Fruit fly (Drosophila melanogaster) whole organism, embryonic: ENCODE results near the gene CG45428.

Experiments used
- Atf-2 ChIP-seq: fragments of 200-800 bp; sonication (Bioruptor generic); optimal IDR thresholded peaks from 2 replicates; lab custom pipeline; 2016; ENCODE audit warnings: missing biosample characterization, missing genetic modification characterization
- B-H2 ChIP-seq: fragments of 200-800 bp; sonication (Bioruptor generic); optimal IDR thresholded peaks from 2 replicates; lab custom pipeline; 2018; ENCODE audit warnings: missing biosample characterization, mild to moderate bottlenecking, missing genetic modification characterization
- Bgb ChIP-seq: fragments of 200-800 bp; sonication (Bioruptor generic); IDR thresholded peaks from 2 replicates; pipeline ENCODE4 v1.3.6; 2022; ENCODE audit warnings: missing biosample characterization, missing genetic modification characterization; ENCODE audit not compliant: partially characterized antibody
- BtbVII ChIP-seq: fragments of 200-800 bp; sonication (Bioruptor generic); optimal IDR thresholded peaks from 3 replicates; lab custom pipeline; 2017; ENCODE audit warnings: missing biosample characterization, mild to moderate bottlenecking, missing genetic modification characterization
- CG10366 ChIP-seq: fragments of 200-800 bp; sonication (Bioruptor generic); IDR thresholded peaks from 2 replicates; pipeline ENCODE4 v1.3.6; 2022; ENCODE audit warnings: missing biosample characterization, missing genetic modification characterization
- CG13296 ChIP-seq: fragments of 200-800 bp; sonication (Bioruptor generic); optimal IDR thresholded peaks from 3 replicates; lab custom pipeline; 2018; ENCODE audit warnings: missing biosample characterization, mild to moderate bottlenecking, missing genetic modification characterization
- CG17612 ChIP-seq: fragments of 200-800 bp; sonication (Bioruptor generic); IDR thresholded peaks from 2 replicates; pipeline ENCODE4 v1.3.6; 2022; ENCODE audit warnings: missing biosample characterization, missing genetic modification characterization
- CG2202 ChIP-seq: fragments of 200-800 bp; sonication (Bioruptor generic); optimal IDR thresholded peaks from 2 replicates; lab custom pipeline; 2018; ENCODE audit warnings: missing biosample characterization, mild to moderate bottlenecking, missing genetic modification characterization
- CG3065 ChIP-seq: fragments of 200-800 bp; sonication (Bioruptor generic); optimal IDR thresholded peaks from 2 replicates; lab custom pipeline; 2016; ENCODE audit warnings: missing biosample characterization, missing genetic modification characterization
- CG31365 ChIP-seq: fragments of 200-800 bp; sonication (Bioruptor generic); optimal IDR thresholded peaks from 2 replicates; lab custom pipeline; 2018; ENCODE audit warnings: missing biosample characterization, mild to moderate bottlenecking, missing genetic modification characterization
- CG32772 ChIP-seq: fragments of 200-800 bp; sonication (Bioruptor generic); IDR thresholded peaks from 2 replicates; pipeline ENCODE4 v1.3.6; 2022; ENCODE audit warnings: missing biosample characterization, missing genetic modification characterization
- CG34224 ChIP-seq: fragments of 200-800 bp; sonication (Bioruptor generic); IDR thresholded peaks from 3 replicates; pipeline ENCODE4 v1.3.6; 2022; ENCODE audit warnings: missing biosample characterization, missing genetic modification characterization; ENCODE audit not compliant: partially characterized antibody
- CG5245 ChIP-seq: fragments of 200-800 bp; sonication (Bioruptor generic); optimal IDR thresholded peaks from 3 replicates; lab custom pipeline; 2016; ENCODE audit warnings: missing biosample characterization, missing genetic modification characterization
- CG6175 ChIP-seq: fragments of 200-800 bp; sonication (Bioruptor generic); IDR thresholded peaks from 3 replicates; pipeline ENCODE4 v1.3.6; 2022; ENCODE audit warnings: missing biosample characterization, missing genetic modification characterization
- CG7372 ChIP-seq: fragments of 200-800 bp; sonication (Bioruptor generic); IDR thresholded peaks from 2 replicates; pipeline ENCODE4 v1.3.6; 2022; ENCODE audit warnings: missing biosample characterization, missing genetic modification characterization
- CG8290 ChIP-seq, 3 experiments: fragments of 200-800 bp; sonication (Bioruptor generic); optimal IDR thresholded peaks; 2 replicates each; lab custom pipeline; 2016 to 2019; ENCODE audit warnings: missing biosample characterization in 3 of 3, missing genetic modification characterization in 3 of 3, mild to moderate bottlenecking in 2 of 3, moderate library complexity in 1 of 3
- CG9609 ChIP-seq: fragments of 200-800 bp; sonication (Bioruptor generic); optimal IDR thresholded peaks from 3 replicates; lab custom pipeline; 2016; ENCODE audit warnings: missing biosample characterization, missing genetic modification characterization
- CG9932 ChIP-seq: fragments of 200-800 bp; sonication (Bioruptor generic); IDR thresholded peaks from 2 replicates; pipeline ENCODE4 v1.3.6; 2022; ENCODE audit warnings: missing biosample characterization, missing genetic modification characterization
- D ChIP-seq, 2 experiments: fragments of 200-800 bp in 1 of 2; fragments of >200 bp in 1 of 2; sonication (Bioruptor generic) in 1 of 2; optimal IDR thresholded peaks; 2 replicates in 1 of 2; 3 replicates in 1 of 2; lab custom pipeline; 2017; ENCODE audit warnings: mild to moderate bottlenecking in 1 of 2, missing biosample characterization in 1 of 2, missing genetic modification characterization in 1 of 2, missing genetic modification reagents in 1 of 2
- Dll ChIP-seq: fragments of 200-800 bp; sonication (Bioruptor generic); IDR thresholded peaks from 4 replicates; pipeline ENCODE4 v1.3.6; 2022; ENCODE audit warnings: missing biosample characterization, missing genetic modification characterization; ENCODE audit not compliant: partially characterized antibody
- Drgx ChIP-seq: fragments of 200-800 bp; sonication (Bioruptor generic); IDR thresholded peaks from 2 replicates; pipeline ENCODE4 v1.3.6; 2022; ENCODE audit warnings: missing biosample characterization, missing genetic modification characterization
- Eip74EF ChIP-seq, 2 experiments: fragments of 200-800 bp in 1 of 2; fragments of >200 bp in 1 of 2; sonication (Bioruptor generic) in 1 of 2; optimal IDR thresholded peaks; 2 replicates each; lab custom pipeline; 2017 to 2019; ENCODE audit warnings: missing biosample characterization in 2 of 2, missing genetic modification characterization in 2 of 2, mild to moderate bottlenecking in 1 of 2, moderate library complexity in 1 of 2
- Fer3 ChIP-seq: fragments of 200-800 bp; sonication (Bioruptor generic); optimal IDR thresholded peaks from 2 replicates; lab custom pipeline; 2018; ENCODE audit warnings: missing biosample characterization, mild to moderate bottlenecking, missing genetic modification characterization, moderate library complexity
- Hand ChIP-seq: fragments of 200-800 bp; sonication (Bioruptor generic); optimal IDR thresholded peaks from 2 replicates; lab custom pipeline; 2017; ENCODE audit warnings: mild to moderate bottlenecking, missing biosample characterization, missing genetic modification reagents, missing genetic modification characterization
- HmgZ ChIP-seq: fragments of 200-800 bp; sonication (Bioruptor generic); optimal IDR thresholded peaks from 2 replicates; lab custom pipeline; 2018; ENCODE audit warnings: missing biosample characterization, mild to moderate bottlenecking, missing genetic modification characterization
- Hr39 ChIP-seq: fragments of >200 bp; optimal IDR thresholded peaks from 2 replicates; lab custom pipeline; 2017
- Hr51 ChIP-seq, 2 experiments: fragments of 200-800 bp; sonication (Bioruptor generic); optimal IDR thresholded peaks; 2 replicates in 1 of 2; 3 replicates in 1 of 2; lab custom pipeline; 2016 to 2018; ENCODE audit warnings: missing biosample characterization in 2 of 2, missing genetic modification characterization in 2 of 2, mild to moderate bottlenecking in 1 of 2, moderate library complexity in 1 of 2
- Hr78 ChIP-seq, 2 experiments: fragments of 200-800 bp in 1 of 2; fragments of >200 bp in 1 of 2; sonication (Bioruptor generic) in 1 of 2; optimal IDR thresholded peaks; 2 replicates each; lab custom pipeline; 2017 to 2019; ENCODE audit warnings: missing biosample characterization in 2 of 2, missing genetic modification characterization in 2 of 2, mild to moderate bottlenecking in 1 of 2, moderate library complexity in 1 of 2
- Mes4 ChIP-seq: fragments of 200-800 bp; sonication (Bioruptor generic); optimal IDR thresholded peaks from 2 replicates; lab custom pipeline; 2016; ENCODE audit warnings: missing biosample characterization, missing genetic modification characterization
- abd-A ChIP-seq: fragments of 200-800 bp; sonication (Bioruptor generic); optimal IDR thresholded peaks from 3 replicates; lab custom pipeline; 2019; ENCODE audit warnings: missing biosample characterization, mild to moderate bottlenecking, missing genetic modification characterization, moderate library complexity
- aop ChIP-seq: fragments of 200-800 bp; sonication (Bioruptor generic); IDR thresholded peaks from 2 replicates; pipeline ENCODE4 v1.3.6; 2022; ENCODE audit warnings: missing biosample characterization, missing genetic modification characterization
- ato ChIP-seq: fragments of 200-800 bp; sonication (Bioruptor generic); IDR thresholded peaks from 2 replicates; pipeline ENCODE4 v1.3.6; 2022; ENCODE audit warnings: missing biosample characterization, missing genetic modification characterization; ENCODE audit not compliant: partially characterized antibody
- esg ChIP-seq: fragments of 200-800 bp; sonication (Bioruptor generic); conservative IDR thresholded peaks from 2 replicates; pipeline ENCODE4 v1.3.6; 2022; ENCODE audit warnings: missing biosample characterization, missing genetic modification characterization
- fd96Cb ChIP-seq: fragments of 200-800 bp; sonication (Bioruptor generic); optimal IDR thresholded peaks from 2 replicates; lab custom pipeline; 2018; ENCODE audit warnings: missing biosample characterization, mild to moderate bottlenecking, missing genetic modification characterization, moderate library complexity
- gem ChIP-seq: fragments of 200-800 bp; sonication (Bioruptor generic); optimal IDR thresholded peaks from 2 replicates; lab custom pipeline; 2019; ENCODE audit warnings: missing biosample characterization, mild to moderate bottlenecking, missing genetic modification characterization, moderate library complexity
- ind ChIP-seq: fragments of 200-800 bp; sonication (Bioruptor generic); optimal IDR thresholded peaks from 3 replicates; lab custom pipeline; 2016; ENCODE audit warnings: missing biosample characterization, missing genetic modification characterization
- nom ChIP-seq: fragments of 200-800 bp; sonication (Bioruptor generic); optimal IDR thresholded peaks from 2 replicates; lab custom pipeline; 2017; ENCODE audit warnings: missing biosample characterization, missing genetic modification characterization, mild to moderate bottlenecking, moderate library complexity, missing genetic modification reagents
- oc ChIP-seq: fragments of 200-800 bp; sonication (Bioruptor generic); optimal IDR thresholded peaks from 2 replicates; lab custom pipeline; 2018; ENCODE audit warnings: missing biosample characterization, mild to moderate bottlenecking, missing genetic modification characterization, moderate library complexity
- pan ChIP-seq, 4 experiments: fragments of >200 bp in 3 of 4; fragments of 200-800 bp in 1 of 4; sonication (Bioruptor generic) in 1 of 4; optimal IDR thresholded peaks in 3 of 4; IDR thresholded peaks in 1 of 4; 2 replicates each; pipeline versions ENCODE4 v1.3.6 to Lab custom; 2017 to 2022; ENCODE audit warnings: missing biosample characterization in 2 of 4, missing genetic modification characterization in 2 of 4, mixed read lengths in 1 of 4
- peb ChIP-seq: fragments of 200-800 bp; sonication (Bioruptor generic); IDR thresholded peaks from 2 replicates; pipeline ENCODE4 v1.3.6; 2022; ENCODE audit warnings: missing biosample characterization, missing genetic modification characterization
- rib ChIP-seq: fragments of 200-800 bp; sonication (Bioruptor generic); IDR thresholded peaks from 2 replicates; pipeline ENCODE4 v1.3.6; 2022; ENCODE audit warnings: missing biosample characterization, missing genetic modification characterization
- so ChIP-seq: fragments of 200-800 bp; sonication (Bioruptor generic); IDR thresholded peaks from 3 replicates; pipeline ENCODE4 v1.3.6; 2022; ENCODE audit warnings: missing biosample characterization, missing genetic modification characterization
- stc ChIP-seq: fragments of 200-800 bp; sonication (Bioruptor generic); IDR thresholded peaks from 2 replicates; pipeline ENCODE4 v1.3.6; 2022; ENCODE audit warnings: missing biosample characterization, missing genetic modification characterization
- tap ChIP-seq: fragments of 200-800 bp; optimal IDR thresholded peaks from 3 replicates; lab custom pipeline; 2019; ENCODE audit warnings: missing biosample characterization, mild to moderate bottlenecking, missing genetic modification characterization, moderate library complexity
- tio ChIP-seq: fragments of 200-800 bp; sonication (Bioruptor generic); optimal IDR thresholded peaks from 2 replicates; lab custom pipeline; 2017; ENCODE audit warnings: missing biosample characterization, missing genetic modification characterization, inconsistent platforms
- trem ChIP-seq: fragments of 200-800 bp; optimal IDR thresholded peaks from 3 replicates; lab custom pipeline; 2019; ENCODE audit warnings: missing biosample characterization, mild to moderate bottlenecking, missing genetic modification characterization, moderate library complexity
- tx ChIP-seq: fragments of 200-800 bp; sonication (Bioruptor generic); optimal IDR thresholded peaks from 2 replicates; lab custom pipeline; 2016; ENCODE audit warnings: missing biosample characterization, missing genetic modification characterization
- z ChIP-seq: fragments of 200-800 bp; sonication (Bioruptor generic); IDR thresholded peaks from 3 replicates; pipeline ENCODE4 v1.3.6; 2022; ENCODE audit warnings: missing biosample characterization, missing genetic modification characterization

The CG45428 gene

DNA sequence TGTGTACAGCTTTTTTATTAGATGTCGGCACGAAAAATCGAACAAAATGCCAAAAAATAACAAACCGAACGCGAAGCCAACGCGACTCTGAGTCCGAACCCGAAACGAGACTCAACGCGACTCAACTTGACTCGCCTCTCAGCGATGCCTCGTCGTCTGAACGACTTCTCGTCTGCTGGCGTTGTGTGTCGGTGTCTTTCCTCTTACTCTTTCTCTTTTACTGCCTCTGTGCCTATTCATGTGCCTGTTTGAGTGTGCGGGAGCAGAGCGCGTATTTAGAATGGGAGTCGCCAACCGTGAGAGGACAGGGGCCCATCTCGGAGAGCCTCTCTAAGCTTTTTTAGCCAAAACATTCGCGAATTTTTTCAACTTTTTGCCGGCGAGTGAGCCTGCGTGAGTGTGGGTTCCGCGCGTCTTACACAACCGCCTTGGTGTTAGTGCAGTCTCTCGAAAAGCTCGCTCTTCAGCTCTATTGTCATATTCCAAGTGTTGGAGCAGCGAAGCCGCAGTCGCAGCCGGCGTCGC is 12.1 kb downstream of the CG45428 start (continued):
- TF ChIP-seq tap (tag; lab: Kevin White, UChicago) (no peak), CG6175 (GFP tag; lab: Robert Waterston, UW) (peak; percentile 77; the same call in 2 of the 3 replicates), aop (GFP tag; lab: Robert Waterston, UW) (no peak), esg (no peak), CG8290 (GFP tag; optimal IDR thresholded peaks at IDR 0.05; lab: Kevin White, UChicago) (no peak), CG8290 (tag; optimal IDR thresholded peaks at IDR 0.05; lab: Kevin White, UChicago) (peak in 1 of 2 experiments; percentile 33), Drgx (GFP tag; lab: Robert Waterston, UW) (peak; percentile 71; the same call in 1 of the 2 replicates), D (optimal IDR thresholded peaks at IDR 0.05; lab: Kevin White, UChicago) (no peak), D (GFP tag; optimal IDR thresholded peaks at IDR 0.05; lab: Kevin White, UChicago) (no peak), so (GFP tag; lab: Robert Waterston, UW) (no peak), tio (GFP tag; lab: Kevin White, UChicago) (no peak), ato (GFP tag; lab: Robert Waterston, UW) (no peak), HmgZ (tag; lab: Kevin White, UChicago) (no peak), Mes4 (GFP tag; lab: Kevin White, UChicago) (no peak), CG5245 (GFP tag; lab: Kevin White, UChicago) (no peak), Hand (GFP tag; lab: Kevin White, UChicago) (peak; percentile 62), pan (optimal IDR thresholded peaks at IDR 0.05; lab: Kevin White, UChicago) (no peak), pan (GFP tag; optimal IDR thresholded peaks at IDR 0.05 in 1 of 2, IDR thresholded peaks at IDR 0.05 in 1 of 2) (no peak), oc (tag; lab: Kevin White, UChicago) (no peak), CG10366 (GFP tag; lab: Robert Waterston, UW) (no peak), Fer3 (tag; lab: Kevin White, UChicago) (no peak), ind (no peak), CG2202 (tag; lab: Kevin White, UChicago) (no peak), Eip74EF (GFP tag; optimal IDR thresholded peaks at IDR 0.05; lab: Kevin White, UChicago) (no peak), CG32772 (GFP tag; lab: Robert Waterston, UW) (no peak), gem (no peak), CG3065 (GFP tag; lab: Kevin White, UChicago) (no peak), rib (peak; percentile 98), CG34224 (GFP tag; lab: Robert Waterston, UW) (peak; percentile 63; the same call in 1 of the 3 replicates), trem (tag; lab: Kevin White, UChicago) (no peak), Bgb (GFP tag; lab: Robert Waterston, UW) (peak; percentile 30; the same call in 1 of the 2 replicates), fd96Cb (tag; lab: Kevin White, UChicago) (no peak), BtbVII (no peak), Atf-2 (GFP tag; lab: Kevin White, UChicago) (no peak), nom (GFP tag; lab: Kevin White, UChicago) (peak; percentile 54), Dll (0 out of 4 replicates have a peak, but pooled peaks have one; percentile 23), CG17612 (no peak), CG31365 (no peak), tx (GFP tag; lab: Kevin White, UChicago) (no peak), CG9932 (GFP tag; lab: Robert Waterston, UW) (0 out of 2 replicates have a peak, but pooled peaks have one; percentile 14), Hr51 (GFP tag; optimal IDR thresholded peaks at IDR 0.05; lab: Kevin White, UChicago) (no peak), CG9609 (GFP tag; lab: Kevin White, UChicago) (no peak), peb (no peak), B-H2 (GFP tag; lab: Kevin White, UChicago) (peak; percentile 41), z (peak; percentile 15; the same call in 1 of the 3 replicates), CG7372 (GFP tag; lab: Robert Waterston, UW) (no peak), Hr78 (GFP tag; optimal IDR thresholded peaks at IDR 0.05; lab: Kevin White, UChicago) (no peak), stc (GFP tag; lab: Robert Waterston, UW) (no peak; the same call in 1 of the 2 replicates), Hr39 (lab: Kevin White, UChicago) (no peak), CG13296 (peak; percentile 19), abd-A (tag; lab: Kevin White, UChicago) (no peak)
